Fruit fly (Drosophila melanogaster): ENCODE data around the gene Itpr.

Gene Itpr

DNA sequence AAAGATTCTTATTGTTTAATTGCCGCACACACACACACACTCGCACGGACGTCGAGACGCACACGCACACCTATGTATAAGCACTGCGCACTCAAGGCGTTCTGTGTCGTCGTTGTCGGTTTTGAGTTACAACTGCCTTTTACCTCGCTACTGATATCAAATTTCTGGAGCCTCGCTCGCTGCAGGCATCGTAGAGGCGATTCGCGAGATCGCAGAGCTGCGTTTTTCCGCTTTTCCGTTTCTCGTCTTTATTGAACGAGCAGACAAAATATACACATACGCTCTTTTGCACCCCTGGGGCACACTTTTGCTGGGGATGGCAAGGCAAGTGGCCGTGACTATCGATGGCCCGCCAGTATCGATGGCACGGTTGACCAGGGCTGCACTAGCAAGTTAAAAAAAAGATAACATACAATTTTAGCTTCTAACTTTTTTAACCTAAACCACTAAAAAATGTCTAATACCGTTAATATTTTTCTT is 30.6 kb downstream of the Itpr start, which contains the start of gene CG2519 (continued):
- no peak for TF ChIP-seq CG6854 (GFP tag; optimal IDR thresholded peaks at IDR 0.05)
- peak; percentile 15 for TF ChIP-seq Atf-2 (GFP tag; optimal IDR thresholded peaks at IDR 0.05)
- TF ChIP-seq dpn (GFP tag; optimal IDR thresholded peaks at IDR 0.05), result peak; percentile 55 to 67
- no peak for TF ChIP-seq nom (GFP tag; optimal IDR thresholded peaks at IDR 0.05)
- no peak for TF ChIP-seq CG5180 (GFP tag; optimal IDR thresholded peaks at IDR 0.05)
- TF ChIP-seq crc (GFP tag; optimal IDR thresholded peaks at IDR 0.05), result peak; percentile 21
- TF ChIP-seq CG32767 (GFP tag; IDR thresholded peaks at IDR 0.05), result 0 out of 2 replicates have a peak, but pooled peaks have one; percentile 14
- TF ChIP-seq CG1024 (GFP tag; IDR thresholded peaks at IDR 0.05), result no peak; the same call in 1 of the 2 replicates
- TF ChIP-seq lbe (GFP tag; optimal IDR thresholded peaks at IDR 0.05), result no peak
- TF ChIP-seq gsb (GFP tag; IDR thresholded peaks at IDR 0.05), result peak; percentile 31; the same call in 1 of the 2 replicates
- peak in 1 of 3 experiments; percentile 9 for TF ChIP-seq lola (GFP tag; optimal IDR thresholded peaks at IDR 0.05)
- no peak for TF ChIP-seq slou (GFP tag; optimal IDR thresholded peaks at IDR 0.05)
- TF ChIP-seq CG12942 (GFP tag; optimal IDR thresholded peaks at IDR 0.05), result peak; percentile 42
- TF ChIP-seq pnt (GFP tag; optimal IDR thresholded peaks at IDR 0.05), result peak; percentile 19
- TF ChIP-seq ssp (GFP tag; IDR thresholded peaks at IDR 0.05), result 0 out of 2 replicates have a peak, but pooled peaks have one; percentile 29
- no peak for TF ChIP-seq klu (GFP tag; IDR thresholded peaks at IDR 0.05)
- TF ChIP-seq zf30C (GFP tag; optimal IDR thresholded peaks at IDR 0.05), result no peak
- TF ChIP-seq grn (GFP tag; optimal IDR thresholded peaks at IDR 0.05), result no peak
- peak; percentile 57 for TF ChIP-seq slp2 (GFP tag; optimal IDR thresholded peaks at IDR 0.05)
- TF ChIP-seq CG13287 (GFP tag; IDR thresholded peaks at IDR 0.05; ENCODE audit: partially characterized antibody), result peak; percentile 91
- TF ChIP-seq psq (GFP tag; optimal IDR thresholded peaks at IDR 0.05), result no peak
- peak; percentile 55 for TF ChIP-seq CG17328 (GFP tag; IDR thresholded peaks at IDR 0.05)
- TF ChIP-seq CG5953 (GFP tag; IDR thresholded peaks at IDR 0.05), result no peak
- peak; percentile 61 for TF ChIP-seq CG13424 (tag; optimal IDR thresholded peaks at IDR 0.05)
- TF ChIP-seq Atf6 (GFP tag; IDR thresholded peaks at IDR 0.05), result peak; percentile 49; the same call in 1 of the 2 replicates
- TF ChIP-seq HHEX (GFP tag; optimal IDR thresholded peaks at IDR 0.05), result no peak
- TF ChIP-seq Pdp1 (GFP tag; optimal IDR thresholded peaks at IDR 0.05), result peak in 1 of 2 experiments; percentile 45
- TF ChIP-seq lab (GFP tag; optimal IDR thresholded peaks at IDR 0.05), result no peak
- TF ChIP-seq H15 (GFP tag; IDR thresholded peaks at IDR 0.05), result peak; percentile 45; the same call in 1 of the 3 replicates
- TF ChIP-seq CG6683 (GFP tag; optimal IDR thresholded peaks at IDR 0.05), result peak; percentile 15
- TF ChIP-seq eve (GFP tag; optimal IDR thresholded peaks at IDR 0.05), result no peak
- TF ChIP-seq CG9609 (GFP tag; optimal IDR thresholded peaks at IDR 0.05), result peak; percentile 58
- TF ChIP-seq Sry-β (GFP tag; optimal IDR thresholded peaks at IDR 0.05), result peak; percentile 74
- TF ChIP-seq Myb (GFP tag; optimal IDR thresholded peaks at IDR 0.05), result peak; percentile 73
- peak; percentile 46 for TF ChIP-seq CG5245 (GFP tag; optimal IDR thresholded peaks at IDR 0.05)
- TF ChIP-seq lilli (GFP tag; optimal IDR thresholded peaks at IDR 0.05), result peak; percentile 77
- no peak for TF ChIP-seq CG11504 (tag; optimal IDR thresholded peaks at IDR 0.05)
- TF ChIP-seq sr (GFP tag; IDR thresholded peaks at IDR 0.05), result no peak
- TF ChIP-seq fd3F (GFP tag; optimal IDR thresholded peaks at IDR 0.05), result no peak
- peak; percentile 76 for TF ChIP-seq CG8924 (tag; optimal IDR thresholded peaks at IDR 0.05)
- TF ChIP-seq CG30403 (GFP tag; optimal IDR thresholded peaks at IDR 0.05), result peak; percentile 68
- no peak for TF ChIP-seq CG7556 (GFP tag; optimal IDR thresholded peaks at IDR 0.05)
- no peak for TF ChIP-seq CG12236 (GFP tag; optimal IDR thresholded peaks at IDR 0.05)
- TF ChIP-seq CG31224 (GFP tag; IDR thresholded peaks at IDR 0.05), result peak; percentile 39; the same call in 1 of the 2 replicates
- no peak for TF ChIP-seq fru (optimal IDR thresholded peaks at IDR 0.05)
- TF ChIP-seq inv (GFP tag; IDR thresholded peaks at IDR 0.05; ENCODE audit: partially characterized antibody), result peak; percentile 91
- TF ChIP-seq Hey (tag; optimal IDR thresholded peaks at IDR 0.05), result no peak
- TF ChIP-seq Aef1 (GFP tag; IDR thresholded peaks at IDR 0.05), result peak; percentile 45; the same call in 1 of the 3 replicates
- TF ChIP-seq E2f2 (GFP tag; IDR thresholded peaks at IDR 0.05), result peak; percentile 61
- TF ChIP-seq Stat92E (GFP tag; optimal IDR thresholded peaks at IDR 0.05), result peak in 1 of 3 experiments; percentile 45
